Fruit fly (Drosophila melanogaster): ENCODE measurements around the gene alpha-PheRS.

DNA sequence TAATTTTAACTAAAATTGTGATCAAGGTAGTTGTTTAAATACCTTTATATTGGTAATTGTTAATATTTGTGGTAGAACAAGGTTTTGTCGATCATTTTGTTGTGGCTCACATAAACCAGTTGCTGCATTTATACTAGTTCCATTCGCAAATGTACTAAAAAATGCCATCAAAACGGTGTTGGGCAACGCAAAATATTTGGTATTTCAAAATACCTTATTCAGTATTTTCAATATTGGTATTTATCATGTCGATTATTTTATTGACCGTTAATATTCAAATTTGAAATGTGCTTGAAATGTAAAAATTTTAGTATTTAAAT, 31.6 kb upstream of the alpha-PheRS start, which contains the start of gene slpr:
- no peak for TF ChIP-seq Pif1B (GFP tag; optimal IDR thresholded peaks at IDR 0.05)
- no peak for TF ChIP-seq CG4496 (GFP tag; IDR thresholded peaks at IDR 0.05)
- TF ChIP-seq CG8159 (tag; optimal IDR thresholded peaks at IDR 0.05): no peak
- TF ChIP-seq fd96Ca (GFP tag; IDR thresholded peaks at IDR 0.05): no peak
- TF ChIP-seq EcR (GFP tag; optimal IDR thresholded peaks at IDR 0.05): no peak
- no peak for TF ChIP-seq CG32121 (GFP tag; IDR thresholded peaks at IDR 0.05)
- TF ChIP-seq CG10348 (GFP tag; IDR thresholded peaks at IDR 0.05): no peak
- TF ChIP-seq CG8301 (tag; optimal IDR thresholded peaks at IDR 0.05): no peak
- no peak for TF ChIP-seq Snoo (tag; optimal IDR thresholded peaks at IDR 0.05)

Measured in whole organism, pupa.